Fruit fly (Drosophila melanogaster) whole organism, embryonic: ENCODE data around the gene CG13917.

Experiments
- CG1024 ChIP-seq: fragments of 200-800 bp; sonication (Bioruptor generic); IDR thresholded peaks from 2 replicates; pipeline ENCODE4 v1.3.6; 2022; ENCODE audit warnings: missing biosample characterization, missing genetic modification characterization
- CG10462 ChIP-seq: fragments of 200-800 bp; sonication (Bioruptor generic); optimal IDR thresholded peaks from 2 replicates; lab custom pipeline; 2016; ENCODE audit warnings: missing biosample characterization, missing genetic modification characterization
- CG10654 ChIP-seq: fragments of 200-800 bp; sonication (Bioruptor generic); optimal IDR thresholded peaks from 2 replicates; lab custom pipeline; 2016; ENCODE audit warnings: missing biosample characterization, missing genetic modification characterization
- CG11456 ChIP-seq: fragments of 200-800 bp; sonication (Bioruptor generic); IDR thresholded peaks from 3 replicates; pipeline ENCODE4 v1.3.6; 2022; ENCODE audit warnings: missing biosample characterization, missing genetic modification characterization
- CG12744 ChIP-seq: fragments of 200-800 bp; sonication (Bioruptor generic); optimal IDR thresholded peaks from 2 replicates; lab custom pipeline; 2016; ENCODE audit warnings: missing biosample characterization, missing genetic modification characterization
- CG13296 ChIP-seq: fragments of 200-800 bp; sonication (Bioruptor generic); optimal IDR thresholded peaks from 3 replicates; lab custom pipeline; 2018; ENCODE audit warnings: missing biosample characterization, mild to moderate bottlenecking, missing genetic modification characterization
- CG15269 ChIP-seq: fragments of 200-800 bp; sonication (Bioruptor generic); optimal IDR thresholded peaks from 2 replicates; lab custom pipeline; 2018; ENCODE audit warnings: missing biosample characterization, mild to moderate bottlenecking, missing genetic modification characterization, moderate library complexity
- CG18011 ChIP-seq: fragments of 200-800 bp; sonication (Bioruptor generic); optimal IDR thresholded peaks from 2 replicates; lab custom pipeline; 2017; ENCODE audit warnings: missing biosample characterization, missing genetic modification characterization, mild to moderate bottlenecking, moderate library complexity, missing genotype
- CG1832 ChIP-seq: fragments of 200-800 bp; sonication (Bioruptor generic); optimal IDR thresholded peaks from 2 replicates; lab custom pipeline; 2017; ENCODE audit warnings: missing biosample characterization, mild to moderate bottlenecking, missing genetic modification characterization, inconsistent platforms
- CG18599 ChIP-seq: fragments of 200-800 bp; sonication (Bioruptor generic); optimal IDR thresholded peaks from 3 replicates; lab custom pipeline; 2017; ENCODE audit warnings: missing biosample characterization, missing genetic modification characterization, mild to moderate bottlenecking, moderate library complexity, missing genetic modification reagents
- CG2712 ChIP-seq: fragments of 200-800 bp; optimal IDR thresholded peaks from 3 replicates; lab custom pipeline; 2019; ENCODE audit warnings: missing biosample characterization, mild to moderate bottlenecking, missing genetic modification characterization, moderate library complexity
- CG31365 ChIP-seq: fragments of 200-800 bp; sonication (Bioruptor generic); optimal IDR thresholded peaks from 2 replicates; lab custom pipeline; 2018; ENCODE audit warnings: missing biosample characterization, mild to moderate bottlenecking, missing genetic modification characterization
- CG32772 ChIP-seq: fragments of 200-800 bp; sonication (Bioruptor generic); IDR thresholded peaks from 2 replicates; pipeline ENCODE4 v1.3.6; 2022; ENCODE audit warnings: missing biosample characterization, missing genetic modification characterization
- CG4282 ChIP-seq: fragments of 200-800 bp; sonication (Bioruptor generic); optimal IDR thresholded peaks from 2 replicates; lab custom pipeline; 2016; ENCODE audit warnings: missing biosample characterization, missing genetic modification characterization
- CG4424 ChIP-seq: fragments of 200-800 bp; sonication (Bioruptor generic); optimal IDR thresholded peaks from 3 replicates; lab custom pipeline; 2016; ENCODE audit warnings: missing biosample characterization, missing genetic modification characterization
- CG4854 ChIP-seq: fragments of 200-800 bp; sonication (Bioruptor generic); optimal IDR thresholded peaks from 2 replicates; lab custom pipeline; 2016; ENCODE audit warnings: missing biosample characterization, missing genetic modification characterization, inconsistent platforms
- CG7271 ChIP-seq: fragments of 200-800 bp; sonication (Bioruptor generic); optimal IDR thresholded peaks from 2 replicates; lab custom pipeline; 2018; ENCODE audit warnings: missing biosample characterization, mild to moderate bottlenecking, missing genetic modification characterization, moderate library complexity
- CG7786 ChIP-seq: fragments of 200-800 bp; sonication (Bioruptor generic); optimal IDR thresholded peaks from 2 replicates; lab custom pipeline; 2016; ENCODE audit warnings: missing biosample characterization, missing genetic modification characterization
- CG7987 ChIP-seq: fragments of 200-800 bp; sonication (Bioruptor generic); optimal IDR thresholded peaks from 2 replicates; lab custom pipeline; 2018; ENCODE audit warnings: missing biosample characterization, mild to moderate bottlenecking, missing genetic modification characterization, moderate library complexity
- D19A ChIP-seq: fragments of 200-800 bp; optimal IDR thresholded peaks from 3 replicates; lab custom pipeline; 2019; ENCODE audit warnings: missing biosample characterization, mild to moderate bottlenecking, missing genetic modification characterization, moderate library complexity
- Dref ChIP-seq: fragments of 200-800 bp; sonication (Bioruptor generic); IDR thresholded peaks from 2 replicates; pipeline ENCODE4 v1.3.6; 2022; ENCODE audit warnings: missing biosample characterization, missing genetic modification characterization
- Ets97D ChIP-seq: fragments of 200-800 bp; sonication (Bioruptor generic); optimal IDR thresholded peaks from 3 replicates; lab custom pipeline; 2016; ENCODE audit warnings: missing biosample characterization, missing genetic modification characterization
- GATAe ChIP-seq: fragments of 200-800 bp; sonication (Bioruptor generic); conservative IDR thresholded peaks from 2 replicates; pipeline ENCODE4 v1.3.6; 2022; ENCODE audit warnings: missing biosample characterization, missing genetic modification characterization
- H15 ChIP-seq: fragments of 200-800 bp; sonication (Bioruptor generic); IDR thresholded peaks from 3 replicates; pipeline ENCODE4 v1.3.6; 2022; ENCODE audit warnings: missing biosample characterization, missing genetic modification characterization
- Jarid2 ChIP-seq: fragments of 200-800 bp; sonication (Bioruptor generic); optimal IDR thresholded peaks from 3 replicates; lab custom pipeline; 2017; ENCODE audit warnings: mild to moderate bottlenecking, missing biosample characterization, missing genetic modification reagents, missing genetic modification characterization
- MTF-1 ChIP-seq: fragments of 200-800 bp; sonication (Bioruptor generic); optimal IDR thresholded peaks from 2 replicates; lab custom pipeline; 2018; ENCODE audit warnings: missing biosample characterization, mild to moderate bottlenecking, missing genetic modification characterization, borderline replicate concordance
- Neu2 ChIP-seq: fragments of 200-800 bp; sonication (Bioruptor generic); optimal IDR thresholded peaks from 3 replicates; lab custom pipeline; 2016; ENCODE audit warnings: missing biosample characterization, missing genetic modification characterization, borderline replicate concordance
- Sox100B ChIP-seq: fragments of 200-800 bp; sonication (Bioruptor generic); optimal IDR thresholded peaks from 3 replicates; lab custom pipeline; 2018; ENCODE audit warnings: missing biosample characterization, mild to moderate bottlenecking, missing genetic modification characterization
- abd-A ChIP-seq: fragments of 200-800 bp; sonication (Bioruptor generic); optimal IDR thresholded peaks from 3 replicates; lab custom pipeline; 2019; ENCODE audit warnings: missing biosample characterization, mild to moderate bottlenecking, missing genetic modification characterization, moderate library complexity
- bab2 ChIP-seq: fragments of 200-800 bp; sonication (Bioruptor generic); optimal IDR thresholded peaks from 2 replicates; lab custom pipeline; 2016; ENCODE audit warnings: missing biosample characterization, missing genetic modification characterization
- bsh ChIP-seq, 2 experiments: fragments of 200-800 bp; sonication (Bioruptor generic); optimal IDR thresholded peaks; 2 replicates each; lab custom pipeline; 2017 to 2018; ENCODE audit warnings: mild to moderate bottlenecking in 2 of 2, missing biosample characterization in 2 of 2, missing genetic modification characterization in 2 of 2, moderate library complexity in 1 of 2
- chn ChIP-seq: fragments of 200-800 bp; sonication (Bioruptor generic); optimal IDR thresholded peaks from 2 replicates; lab custom pipeline; 2016; ENCODE audit warnings: missing biosample characterization, missing genetic modification characterization
- crc ChIP-seq: fragments of 200-800 bp; sonication (Bioruptor generic); optimal IDR thresholded peaks from 2 replicates; lab custom pipeline; 2016; ENCODE audit warnings: missing biosample characterization, missing genetic modification characterization
- disco-r ChIP-seq: fragments of 200-800 bp; sonication (Bioruptor generic); optimal IDR thresholded peaks from 2 replicates; lab custom pipeline; 2016; ENCODE audit warnings: missing biosample characterization, missing genetic modification characterization
- dmrt11E ChIP-seq: fragments of 200-800 bp; sonication (Bioruptor generic); optimal IDR thresholded peaks from 3 replicates; lab custom pipeline; 2018; ENCODE audit warnings: missing biosample characterization, mild to moderate bottlenecking, missing genetic modification characterization, moderate library complexity
- dpn ChIP-seq, 2 experiments: fragments of 200-800 bp; sonication (Bioruptor generic); optimal IDR thresholded peaks; 3 replicates each; lab custom pipeline; 2016; ENCODE audit warnings: missing biosample characterization in 2 of 2, missing genetic modification characterization in 2 of 2
- gsb ChIP-seq: fragments of 200-800 bp; sonication (Bioruptor generic); IDR thresholded peaks from 2 replicates; pipeline ENCODE4 v1.3.6; 2022; ENCODE audit warnings: missing biosample characterization, missing genetic modification characterization
- hkb ChIP-seq, 2 experiments: fragments of 200-800 bp in 1 of 2; fragments of >200 bp in 1 of 2; sonication (Bioruptor generic) in 1 of 2; IDR thresholded peaks in 1 of 2; optimal IDR thresholded peaks in 1 of 2; 2 replicates each; pipeline versions ENCODE4 v1.3.6 to Lab custom; 2017 to 2022; ENCODE audit warnings: missing biosample characterization in 1 of 2, missing genetic modification characterization in 1 of 2
- lab ChIP-seq: fragments of 200-800 bp; sonication (Bioruptor generic); optimal IDR thresholded peaks from 3 replicates; lab custom pipeline; 2017; ENCODE audit warnings: missing biosample characterization, missing genetic modification characterization, mild to moderate bottlenecking, moderate library complexity, missing genetic modification reagents
- mirr ChIP-seq: fragments of 200-800 bp; sonication (Bioruptor generic); optimal IDR thresholded peaks from 3 replicates; lab custom pipeline; 2018; ENCODE audit warnings: missing biosample characterization, mild to moderate bottlenecking, missing genetic modification characterization
- pum ChIP-seq: fragments of 200-800 bp; sonication (Bioruptor generic); optimal IDR thresholded peaks from 2 replicates; lab custom pipeline; 2016; ENCODE audit warnings: missing biosample characterization, missing genetic modification characterization
- repo ChIP-seq: fragments of 200-800 bp; sonication (Bioruptor generic); optimal IDR thresholded peaks from 2 replicates; lab custom pipeline; 2016; ENCODE audit warnings: missing biosample characterization, missing genetic modification characterization
- ro ChIP-seq: fragments of 200-800 bp; sonication (Bioruptor generic); IDR thresholded peaks from 2 replicates; pipeline ENCODE4 v1.3.6; 2022; ENCODE audit warnings: missing biosample characterization, missing genetic modification characterization
- shn ChIP-seq: fragments of 200-800 bp; sonication (Bioruptor generic); optimal IDR thresholded peaks from 3 replicates; lab custom pipeline; 2016; ENCODE audit warnings: missing biosample characterization, missing genetic modification characterization
- so ChIP-seq: fragments of 200-800 bp; sonication (Bioruptor generic); IDR thresholded peaks from 3 replicates; pipeline ENCODE4 v1.3.6; 2022; ENCODE audit warnings: missing biosample characterization, missing genetic modification characterization
- sob ChIP-seq: fragments of 200-800 bp; sonication (Bioruptor generic); IDR thresholded peaks from 2 replicates; pipeline ENCODE4 v1.3.6; 2022; ENCODE audit warnings: missing biosample characterization, missing genetic modification characterization
- trem ChIP-seq: fragments of 200-800 bp; optimal IDR thresholded peaks from 3 replicates; lab custom pipeline; 2019; ENCODE audit warnings: missing biosample characterization, mild to moderate bottlenecking, missing genetic modification characterization, moderate library complexity
- wek ChIP-seq: fragments of 200-800 bp; sonication (Bioruptor generic); optimal IDR thresholded peaks from 3 replicates; lab custom pipeline; 2018; ENCODE audit warnings: missing biosample characterization, mild to moderate bottlenecking, missing genetic modification characterization, moderate library complexity

CG13917 gene

dm6 chr3L:1573191-1573590, 3.3 kb upstream of the CG13917 start (continued):
- TF ChIP-seq trem (no peak), CG12744 (no peak), CG10654 (GFP tag; lab: Kevin White, UChicago) (no peak), MTF-1 (GFP tag; lab: Kevin White, UChicago) (no peak)
- TF ChIP-seq, all 482 proteins: peak for 4

dm6 chr3L:1575731-1576376, 645 bp upstream of the CG13917 start:
- no peak for TF ChIP-seq Dref (GFP tag; lab: Robert Waterston, UW)
- no peak for TF ChIP-seq hkb (optimal IDR thresholded peaks at IDR 0.05; lab: Kevin White, UChicago)
- TF ChIP-seq hkb (GFP tag; IDR thresholded peaks at IDR 0.05; lab: Robert Waterston, UW), result peak; percentile 37; the same call in 1 of the 2 replicates
- TF ChIP-seq wek (GFP tag; lab: Kevin White, UChicago), result no peak
- TF ChIP-seq CG4282 (GFP tag; lab: Kevin White, UChicago), result peak; percentile 3
- TF ChIP-seq CG18599, result no peak
- no peak for TF ChIP-seq CG1024 (GFP tag; lab: Robert Waterston, UW)
- TF ChIP-seq ro, result no peak
- TF ChIP-seq CG1832 (GFP tag; lab: Kevin White, UChicago), result no peak
- no peak for TF ChIP-seq bsh (GFP tag; optimal IDR thresholded peaks at IDR 0.05; lab: Kevin White, UChicago)
- no peak for TF ChIP-seq CG7987 (GFP tag; lab: Kevin White, UChicago)
- TF ChIP-seq CG13296, result peak; percentile 15
- no peak for TF ChIP-seq gsb
- TF ChIP-seq mirr (GFP tag; lab: Kevin White, UChicago), result no peak
- no peak for TF ChIP-seq MTF-1 (GFP tag; lab: Kevin White, UChicago)
- peak; percentile 15 for TF ChIP-seq Sox100B (GFP tag; lab: Kevin White, UChicago)
- peak; percentile 0 for TF ChIP-seq Ets97D
- TF ChIP-seq repo (GFP tag; lab: Kevin White, UChicago), result no peak
- no peak for TF ChIP-seq shn
- TF ChIP-seq CG31365 (tag; lab: Kevin White, UChicago), result no peak
- no peak for TF ChIP-seq chn (GFP tag; lab: Kevin White, UChicago)
- TF ChIP-seq H15, result no peak
- no peak for TF ChIP-seq abd-A (tag; lab: Kevin White, UChicago)
- TF ChIP-seq CG18011 (GFP tag; lab: Kevin White, UChicago), result no peak
- TF ChIP-seq CG32772 (GFP tag; lab: Robert Waterston, UW), result no peak
- no peak for TF ChIP-seq dpn (GFP tag; optimal IDR thresholded peaks at IDR 0.05; lab: Kevin White, UChicago)
- 0 out of 2 replicates have a peak, but pooled peaks have one; percentile 17 for TF ChIP-seq sob (GFP tag; lab: Robert Waterston, UW)
- no peak for TF ChIP-seq CG2712 (tag; lab: Kevin White, UChicago)
- TF ChIP-seq Jarid2 (GFP tag; lab: Kevin White, UChicago), result no peak
- no peak for TF ChIP-seq CG4424 (GFP tag; lab: Kevin White, UChicago)
- no peak for TF ChIP-seq CG7786
- no peak for TF ChIP-seq crc (GFP tag; lab: Kevin White, UChicago)
- TF ChIP-seq lab (GFP tag; lab: Kevin White, UChicago), result peak; percentile 6
- TF ChIP-seq so (GFP tag; lab: Robert Waterston, UW), result peak; percentile 47; the same call in 1 of the 3 replicates
- no peak for TF ChIP-seq bab2 (GFP tag; lab: Kevin White, UChicago)
- TF ChIP-seq GATAe (GFP tag; lab: Robert Waterston, UW), result no peak
- TF ChIP-seq CG10462, result no peak
- no peak for TF ChIP-seq disco-r (GFP tag; lab: Kevin White, UChicago)
- no peak for TF ChIP-seq CG4854 (GFP tag; lab: Kevin White, UChicago)
- TF ChIP-seq dmrt11E (tag; lab: Kevin White, UChicago), result peak; percentile 5
- TF ChIP-seq Neu2, result no peak
- TF ChIP-seq CG11456 (GFP tag; lab: Robert Waterston, UW), result no peak
- TF ChIP-seq D19A (tag; lab: Kevin White, UChicago), result peak; percentile 61
- no peak for TF ChIP-seq pum (GFP tag; lab: Kevin White, UChicago)
- no peak for TF ChIP-seq CG15269 (tag; lab: Kevin White, UChicago)
- peak; percentile 18 for TF ChIP-seq CG7271
